Fruit fly (Drosophila melanogaster): ENCODE measurements around the gene CG15263.

dm6 chr2L:15314903-15315302, 30.1 kb downstream of the CG15263 start:
- TF ChIP-seq Mnt (GFP tag; optimal IDR thresholded peaks at IDR 0.05), result no peak
- no peak for TF ChIP-seq kay (GFP tag; ENCODE audit: borderline replicate concordance)
- TF ChIP-seq Clk (GFP tag; optimal IDR thresholded peaks at IDR 0.05), result no peak
- TF ChIP-seq CG7101 (tag; optimal IDR thresholded peaks at IDR 0.05), result no peak
- no peak for TF ChIP-seq cic (GFP tag; optimal IDR thresholded peaks at IDR 0.05)
- no peak for TF ChIP-seq CG1620 (GFP tag; optimal IDR thresholded peaks at IDR 0.05)
- TF ChIP-seq CG11617 (GFP tag; optimal IDR thresholded peaks at IDR 0.05), result no peak
- no peak for TF ChIP-seq tj (GFP tag; optimal IDR thresholded peaks at IDR 0.05)
- no peak for TF ChIP-seq CG7045 (GFP tag; optimal IDR thresholded peaks at IDR 0.05)
- TF ChIP-seq pad (GFP tag; optimal IDR thresholded peaks at IDR 0.05), result no peak
- no peak for TF ChIP-seq toe (GFP tag; optimal IDR thresholded peaks at IDR 0.05)
- no peak for TF ChIP-seq bab1 (GFP tag; optimal IDR thresholded peaks at IDR 0.05)
